Worm (Caenorhabditis elegans) whole organism, late embryonic: ENCODE data around the gene sad-1.
A peak's percentile ranks its signal among the peaks of the same experiment; 100 is the strongest.

ENCODE experiments used
- ceh-2 ChIP-seq: sonication (generic microtip); optimal IDR thresholded peaks from 2 replicates; lab custom pipeline; 2016; ENCODE audit warnings: missing genotype, missing genetic modification characterization, missing compliant biosample characterization
- ceh-30 ChIP-seq: fragments of 150-350 bp; optimal IDR thresholded peaks from 2 replicates; lab custom pipeline; 2014; ENCODE audit warnings: missing biosample characterization, missing genetic modification characterization
- ceh-31 ChIP-seq: sonication (generic microtip); optimal IDR thresholded peaks from 2 replicates; lab custom pipeline; 2016; ENCODE audit warnings: missing genetic modification characterization, missing compliant biosample characterization
- ceh-34 ChIP-seq: sonication (generic microtip); optimal IDR thresholded peaks from 2 replicates; lab custom pipeline; 2016; ENCODE audit warnings: mild to moderate bottlenecking, missing genetic modification characterization, missing compliant biosample characterization
- ceh-45 ChIP-seq: fragments of 200-800 bp; sonication (Bioruptor generic); IDR thresholded peaks from 2 replicates; pipeline ENCODE4 v1.3.6; 2022; ENCODE audit warnings: missing genetic modification reagents, missing genetic modification characterization, missing compliant biosample characterization
- ceh-6 ChIP-seq: fragments of 200-800 bp; sonication (Bioruptor generic); optimal IDR thresholded peaks from 2 replicates; lab custom pipeline; 2018; ENCODE audit warnings: mild to moderate bottlenecking, missing genetic modification characterization, missing compliant biosample characterization
- che-1 ChIP-seq: sonication (generic microtip); optimal IDR thresholded peaks from 2 replicates; lab custom pipeline; 2016; ENCODE audit warnings: mild to moderate bottlenecking, missing genetic modification characterization, missing compliant biosample characterization
- dmd-4 ChIP-seq: sonication (generic microtip); optimal IDR thresholded peaks from 2 replicates; lab custom pipeline; 2016; ENCODE audit warnings: borderline replicate concordance, missing genetic modification characterization, missing compliant biosample characterization
- elt-2 ChIP-seq: sonication (generic microtip); optimal IDR thresholded peaks from 2 replicates; lab custom pipeline; 2016; ENCODE audit warnings: missing genetic modification reagents, missing genetic modification characterization, missing compliant biosample characterization
- hlh-13 ChIP-seq: fragments of 200-800 bp; sonication (Bioruptor generic); optimal IDR thresholded peaks from 2 replicates; lab custom pipeline; 2018; ENCODE audit warnings: mild to moderate bottlenecking, missing genetic modification characterization, missing compliant biosample characterization
- hlh-6 ChIP-seq: sonication (generic microtip); optimal IDR thresholded peaks from 2 replicates; lab custom pipeline; 2016; ENCODE audit warnings: missing genotype, missing genetic modification characterization, missing compliant biosample characterization
- madf-2 ChIP-seq: sonication (generic microtip); optimal IDR thresholded peaks from 2 replicates; lab custom pipeline; 2017; ENCODE audit warnings: missing genetic modification characterization, missing compliant biosample characterization
- nfya-1 ChIP-seq: sonication (generic microtip); optimal IDR thresholded peaks from 2 replicates; lab custom pipeline; 2017; ENCODE audit warnings: missing genetic modification characterization, mild to moderate bottlenecking, missing compliant biosample characterization, antibody characterized with exemption, moderate library complexity
- npax-4 ChIP-seq: sonication (generic microtip); optimal IDR thresholded peaks from 2 replicates; lab custom pipeline; 2016; ENCODE audit warnings: missing genetic modification characterization, missing compliant biosample characterization
- pat-9 ChIP-seq: fragments of 200-800 bp; sonication (Bioruptor generic); optimal IDR thresholded peaks from 2 replicates; lab custom pipeline; 2018; ENCODE audit warnings: mild to moderate bottlenecking, missing genetic modification characterization, moderate library complexity, missing compliant biosample characterization
- pha-2 ChIP-seq: sonication (generic microtip); optimal IDR thresholded peaks from 2 replicates; lab custom pipeline; 2017; ENCODE audit warnings: mild to moderate bottlenecking, missing genetic modification characterization, missing compliant biosample characterization
- pqm-1 ChIP-seq: sonication (generic microtip); optimal IDR thresholded peaks from 2 replicates; lab custom pipeline; 2016; ENCODE audit warnings: missing genetic modification characterization, missing compliant biosample characterization
- pros-1 ChIP-seq: fragments of 150-350 bp; optimal IDR thresholded peaks from 2 replicates; lab custom pipeline; 2014; ENCODE audit warnings: missing biosample characterization, missing genetic modification reagents, missing genetic modification characterization
- ref-2 ChIP-seq: sonication (generic microtip); optimal IDR thresholded peaks from 2 replicates; lab custom pipeline; 2016; ENCODE audit warnings: missing genetic modification characterization, missing compliant biosample characterization
- syd-9 ChIP-seq: sonication (generic microtip); optimal IDR thresholded peaks from 2 replicates; lab custom pipeline; 2016; ENCODE audit warnings: mild to moderate bottlenecking, missing genetic modification characterization, moderate library complexity, missing compliant biosample characterization
- zip-5 ChIP-seq: sonication (generic microtip); optimal IDR thresholded peaks from 2 replicates; lab custom pipeline; 2016; ENCODE audit warnings: missing genetic modification characterization, missing compliant biosample characterization

Gene sad-1

ce11 chrX:13442446-13442845 lies 58.0 kb downstream of the sad-1 start (continued):
- TF ChIP-seq ref-2 (peak; percentile 40), dmd-4 (tag; lab: Kevin White, UChicago) (peak; percentile 10), hlh-13 (GFP tag; lab: Kevin White, UChicago) (no peak), npax-4 (no peak), che-1 (tag; lab: Kevin White, UChicago) (peak; percentile 28), ceh-34 (peak; percentile 17), ceh-45 (GFP tag; lab: Robert Waterston, UW) (no peak), madf-2 (tag; lab: Kevin White, UChicago) (no peak), syd-9 (tag; lab: Kevin White, UChicago) (peak; percentile 16), pros-1 (tag; lab: Kevin White, UChicago) (no peak), nfya-1 (tag; lab: Kevin White, UChicago) (no peak), hlh-6 (tag; lab: Kevin White, UChicago) (no peak), ceh-31 (tag; lab: Kevin White, UChicago) (peak; percentile 37), elt-2 (tag; lab: Kevin White, UChicago) (peak; percentile 21), pat-9 (tag; lab: Kevin White, UChicago) (no peak), ceh-30 (tag; lab: Kevin White, UChicago) (no peak), ceh-2 (tag; lab: Kevin White, UChicago) (no peak), ceh-6 (GFP tag; lab: Kevin White, UChicago) (peak; percentile 3), pqm-1 (tag; lab: Kevin White, UChicago) (no peak), pha-2 (tag; lab: Kevin White, UChicago) (no peak), zip-5 (tag; lab: Kevin White, UChicago) (no peak)
